Worm (Caenorhabditis elegans) whole organism, young adult: ENCODE data around the gene chil-17.

Experiments used
- aptf-3 ChIP-seq: fragments of 200-800 bp; sonication (Bioruptor generic); IDR thresholded peaks from 2 replicates; pipeline ENCODE4 v1.3.6; 2022; ENCODE audit warnings: missing genetic modification characterization, missing compliant biosample characterization
- ceh-40 ChIP-seq: fragments of 200-800 bp; sonication (Bioruptor generic); IDR thresholded peaks from 2 replicates; pipeline ENCODE4 v1.3.6; 2022; ENCODE audit warnings: missing genetic modification characterization, missing compliant biosample characterization
- let-607 ChIP-seq, 2 experiments: fragments of 200-800 bp in 1 of 2; sonication (Bioruptor generic) in 1 of 2; sonication (generic microtip) in 1 of 2; optimal IDR thresholded peaks; 2 replicates each; lab custom pipeline; 2016 to 2018; ENCODE audit warnings: mild to moderate bottlenecking in 2 of 2, missing compliant biosample characterization in 2 of 2, missing genetic modification characterization in 2 of 2, moderate library complexity in 2 of 2, missing genotype in 1 of 2
- nhr-80 ChIP-seq: sonication (generic microtip); optimal IDR thresholded peaks from 2 replicates; lab custom pipeline; 2016; ENCODE audit warnings: missing genetic modification characterization, missing compliant biosample characterization
- nhr-90 ChIP-seq: sonication (generic microtip); optimal IDR thresholded peaks from 2 replicates; lab custom pipeline; 2016; ENCODE audit warnings: missing genotype, mild to moderate bottlenecking, missing genetic modification characterization, missing compliant biosample characterization
- pha-4 ChIP-seq: fragments of 150-350 bp; sonication (generic microtip); optimal IDR thresholded peaks from 2 replicates; lab custom pipeline; 2014; ENCODE audit warnings: missing biosample characterization, missing genetic modification reagents, missing genetic modification characterization

ce11 chrII:9392724-9393123 lies 47.2 kb downstream of the chil-17 start, which contains the start of gene lido-17:
- TF ChIP-seq ceh-40 (GFP tag; lab: Robert Waterston, UW) (no peak), aptf-3 (GFP tag; lab: Robert Waterston, UW) (no peak), nhr-90 (no peak), pha-4 (tag; lab: Kevin White, UChicago) (no peak), let-607 (tag; optimal IDR thresholded peaks at IDR 0.05; lab: Kevin White, UChicago) (no peak), nhr-80 (no peak)
